Worm (Caenorhabditis elegans) whole organism, young adult: ENCODE data around the gene str-9.
A peak's percentile ranks its signal among the peaks of the same experiment; 100 is the strongest.
"Not testable (repeated sequence)": the region's sequence is repeated elsewhere in the genome, so short reads cannot be mapped to it uniquely, and the experiment has no call there.

Experiments used
- B0019.2 ChIP-seq: fragments of 200-800 bp; sonication (Bioruptor generic); conservative IDR thresholded peaks from 2 replicates; pipeline ENCODE4 v1.3.6; 2022; ENCODE audit warnings: missing genetic modification reagents, missing genetic modification characterization, missing compliant biosample characterization
- B0261.1 ChIP-seq: sonication (generic microtip); optimal IDR thresholded peaks from 2 replicates; lab custom pipeline; 2016; ENCODE audit warnings: mild to moderate bottlenecking, missing genetic modification characterization, moderate library complexity, missing compliant biosample characterization
- B0336.3 ChIP-seq: fragments of 200-800 bp; sonication (Bioruptor generic); IDR thresholded peaks from 2 replicates; pipeline ENCODE4 v1.3.6; 2022; ENCODE audit warnings: missing genetic modification characterization, missing compliant biosample characterization
- C17E4.6 ChIP-seq: fragments of 200-800 bp; sonication (Bioruptor generic); IDR thresholded peaks from 2 replicates; pipeline ENCODE4 v1.3.6; 2022; ENCODE audit warnings: missing genetic modification reagents, missing genetic modification characterization, missing compliant biosample characterization
- D2030.7 ChIP-seq: fragments of 200-800 bp; sonication (Bioruptor generic); IDR thresholded peaks from 2 replicates; pipeline ENCODE4 v1.3.6; 2022; ENCODE audit warnings: missing genetic modification reagents, missing genetic modification characterization, missing compliant biosample characterization
- F22D6.2 ChIP-seq: sonication (generic microtip); optimal IDR thresholded peaks from 2 replicates; lab custom pipeline; 2016; ENCODE audit warnings: mild to moderate bottlenecking, missing genetic modification characterization, missing compliant biosample characterization
- F37B4.10 ChIP-seq: fragments of 200-800 bp; sonication (Bioruptor generic); IDR thresholded peaks from 2 replicates; pipeline ENCODE4 v1.3.6; 2022; ENCODE audit warnings: missing genetic modification characterization, missing compliant biosample characterization
- F39B2.1 ChIP-seq: fragments of 200-800 bp; sonication (Bioruptor generic); IDR thresholded peaks from 2 replicates; pipeline ENCODE4 v1.3.6; 2022; ENCODE audit warnings: missing genetic modification reagents, missing genetic modification characterization, missing compliant biosample characterization
- Y53F4B.3 ChIP-seq: fragments of 200-800 bp; sonication (Bioruptor generic); IDR thresholded peaks from 2 replicates; pipeline ENCODE4 v1.3.6; 2022; ENCODE audit warnings: missing genetic modification reagents, missing genetic modification characterization, missing compliant biosample characterization
- Y53G8AR.9 ChIP-seq: fragments of 200-800 bp; sonication (Bioruptor generic); conservative IDR thresholded peaks from 2 replicates; pipeline ENCODE4 v1.3.6; 2022; ENCODE audit warnings: missing genetic modification reagents, missing genetic modification characterization, missing compliant biosample characterization
- Y95B8A.8 ChIP-seq: fragments of 200-800 bp; sonication (Bioruptor generic); IDR thresholded peaks from 2 replicates; pipeline ENCODE4 v1.3.6; 2022; ENCODE audit warnings: missing genetic modification reagents, missing genetic modification characterization, missing compliant biosample characterization
- aptf-3 ChIP-seq: fragments of 200-800 bp; sonication (Bioruptor generic); IDR thresholded peaks from 2 replicates; pipeline ENCODE4 v1.3.6; 2022; ENCODE audit warnings: missing genetic modification characterization, missing compliant biosample characterization
- attf-6 ChIP-seq: fragments of 200-800 bp; sonication (Bioruptor generic); IDR thresholded peaks from 2 replicates; pipeline ENCODE4 v1.3.6; 2022; ENCODE audit warnings: missing genetic modification reagents, missing genetic modification characterization, missing compliant biosample characterization
- bed-2 ChIP-seq: fragments of 200-800 bp; sonication (Bioruptor generic); IDR thresholded peaks from 2 replicates; pipeline ENCODE4 v1.3.6; 2022; ENCODE audit warnings: missing genetic modification reagents, missing genetic modification characterization, missing compliant biosample characterization
- cebp-1 ChIP-seq, 2 experiments: fragments of 200-800 bp in 1 of 2; sonication (Bioruptor generic) in 1 of 2; sonication (generic microtip) in 1 of 2; IDR thresholded peaks in 1 of 2; optimal IDR thresholded peaks in 1 of 2; 2 replicates each; pipeline versions ENCODE4 v1.3.6 to Lab custom; 2017 to 2022; ENCODE audit warnings: missing compliant biosample characterization in 2 of 2, missing genetic modification characterization in 2 of 2, mild to moderate bottlenecking in 1 of 2, missing genetic modification reagents in 1 of 2, moderate library complexity in 1 of 2
- cebp-2 ChIP-seq: fragments of 200-800 bp; sonication (Bioruptor generic); IDR thresholded peaks from 2 replicates; pipeline ENCODE4 v1.3.6; 2022; ENCODE audit warnings: missing genetic modification characterization, missing compliant biosample characterization
- ceh-100 ChIP-seq: fragments of 200-800 bp; sonication (Bioruptor generic); IDR thresholded peaks from 2 replicates; pipeline ENCODE4 v1.3.6; 2022; ENCODE audit warnings: missing genetic modification reagents, missing genetic modification characterization, missing compliant biosample characterization
- ceh-40 ChIP-seq: fragments of 200-800 bp; sonication (Bioruptor generic); IDR thresholded peaks from 2 replicates; pipeline ENCODE4 v1.3.6; 2022; ENCODE audit warnings: missing genetic modification characterization, missing compliant biosample characterization
- ceh-58 ChIP-seq: fragments of 200-800 bp; sonication (Bioruptor generic); IDR thresholded peaks from 2 replicates; pipeline ENCODE4 v1.3.6; 2022; ENCODE audit warnings: missing genetic modification characterization, missing compliant biosample characterization
- ceh-91 ChIP-seq: fragments of 200-800 bp; sonication (Bioruptor generic); IDR thresholded peaks from 2 replicates; pipeline ENCODE4 v1.3.6; 2022; ENCODE audit warnings: missing genetic modification reagents, missing genetic modification characterization, missing compliant biosample characterization
- dox-1 ChIP-seq: fragments of 200-800 bp; sonication (Bioruptor generic); IDR thresholded peaks from 2 replicates; pipeline ENCODE4 v1.3.6; 2022; ENCODE audit warnings: missing genetic modification reagents, missing genetic modification characterization, missing compliant biosample characterization
- egl-18 ChIP-seq: fragments of 200-800 bp; sonication (Bioruptor generic); IDR thresholded peaks from 2 replicates; pipeline ENCODE4 v1.3.6; 2022; ENCODE audit warnings: missing genetic modification reagents, missing genetic modification characterization, missing compliant biosample characterization
- egl-44 ChIP-seq: fragments of 200-800 bp; sonication (Bioruptor generic); IDR thresholded peaks from 2 replicates; pipeline ENCODE4 v1.3.6; 2022; ENCODE audit warnings: missing genetic modification reagents, missing genetic modification characterization, missing compliant biosample characterization
- ekl-4 ChIP-seq: fragments of 200-800 bp; sonication (Bioruptor generic); IDR thresholded peaks from 2 replicates; pipeline ENCODE4 v1.3.6; 2022; ENCODE audit warnings: missing genetic modification reagents, missing genetic modification characterization, missing compliant biosample characterization
- hmg-1.2 ChIP-seq: fragments of 200-800 bp; sonication (Bioruptor generic); IDR thresholded peaks from 2 replicates; pipeline ENCODE4 v1.3.6; 2022; ENCODE audit warnings: missing genetic modification reagents, missing genetic modification characterization, missing compliant biosample characterization
- hmg-20 ChIP-seq: fragments of 200-800 bp; sonication (Bioruptor generic); IDR thresholded peaks from 2 replicates; pipeline ENCODE4 v1.3.6; 2022; ENCODE audit warnings: missing genetic modification reagents, missing genetic modification characterization, missing compliant biosample characterization
- hsf-1 ChIP-seq: fragments of 200-800 bp; sonication (Bioruptor generic); IDR thresholded peaks from 2 replicates; pipeline ENCODE4 v1.3.6; 2022; ENCODE audit warnings: missing genetic modification reagents, missing genetic modification characterization, missing compliant biosample characterization
- lin-26 ChIP-seq: fragments of 200-800 bp; sonication (Bioruptor generic); IDR thresholded peaks from 2 replicates; pipeline ENCODE4 v1.3.6; 2022; ENCODE audit warnings: missing genetic modification reagents, missing genetic modification characterization, missing compliant biosample characterization
- lin-54 ChIP-seq: fragments of 200-800 bp; sonication (Bioruptor generic); optimal IDR thresholded peaks from 2 replicates; lab custom pipeline; 2018; ENCODE audit warnings: mild to moderate bottlenecking, missing genetic modification characterization, missing compliant biosample characterization
- lir-1 ChIP-seq: fragments of 200-800 bp; sonication (Bioruptor generic); conservative IDR thresholded peaks from 2 replicates; pipeline ENCODE4 v1.3.6; 2022; ENCODE audit warnings: missing genetic modification reagents, missing genetic modification characterization, missing compliant biosample characterization
- madf-3 ChIP-seq: fragments of 200-800 bp; sonication (Bioruptor generic); IDR thresholded peaks from 2 replicates; pipeline ENCODE4 v1.3.6; 2022; ENCODE audit warnings: missing genetic modification reagents, missing genetic modification characterization, missing compliant biosample characterization
- madf-6 ChIP-seq: fragments of 200-800 bp; sonication (Bioruptor generic); IDR thresholded peaks from 2 replicates; pipeline ENCODE4 v1.3.6; 2022; ENCODE audit warnings: missing genetic modification reagents, missing genetic modification characterization, missing compliant biosample characterization
- madf-8 ChIP-seq: fragments of 200-800 bp; sonication (Bioruptor generic); conservative IDR thresholded peaks from 2 replicates; pipeline ENCODE4 v1.3.6; 2022; ENCODE audit warnings: missing genetic modification reagents, missing genetic modification characterization, missing compliant biosample characterization
- mcd-1 ChIP-seq: fragments of 200-800 bp; sonication (Bioruptor generic); IDR thresholded peaks from 2 replicates; pipeline ENCODE4 v1.3.6; 2022; ENCODE audit warnings: missing genetic modification reagents, missing genetic modification characterization, missing compliant biosample characterization
- mes-4 ChIP-seq: sonication (generic microtip); optimal IDR thresholded peaks from 2 replicates; lab custom pipeline; 2016; ENCODE audit warnings: missing genotype, missing genetic modification characterization, missing compliant biosample characterization
- nfyb-1 ChIP-seq: fragments of 200-800 bp; sonication (Bioruptor generic); IDR thresholded peaks from 2 replicates; pipeline ENCODE4 v1.3.6; 2022; ENCODE audit warnings: missing genetic modification reagents, missing genetic modification characterization, missing compliant biosample characterization
- nhr-120 ChIP-seq: fragments of 200-800 bp; sonication (Bioruptor generic); IDR thresholded peaks from 2 replicates; pipeline ENCODE4 v1.3.6; 2022; ENCODE audit warnings: missing genetic modification characterization, missing compliant biosample characterization
- nhr-90 ChIP-seq: sonication (generic microtip); optimal IDR thresholded peaks from 2 replicates; lab custom pipeline; 2016; ENCODE audit warnings: missing genotype, mild to moderate bottlenecking, missing genetic modification characterization, missing compliant biosample characterization
- pbrm-1 ChIP-seq: fragments of 200-800 bp; sonication (Bioruptor generic); IDR thresholded peaks from 2 replicates; pipeline ENCODE4 v1.3.6; 2022; ENCODE audit warnings: missing genetic modification reagents, missing genetic modification characterization, missing compliant biosample characterization
- rcor-1 ChIP-seq: fragments of 200-800 bp; sonication (Bioruptor generic); IDR thresholded peaks from 2 replicates; pipeline ENCODE4 v1.3.6; 2022; ENCODE audit warnings: missing genetic modification reagents, missing genetic modification characterization, missing compliant biosample characterization
- rpc-1 ChIP-seq, 2 experiments: fragments of 150-350 bp in 1 of 2; sonication (generic microtip) in 1 of 2; optimal IDR thresholded peaks; 2 replicates each; lab custom pipeline; 2014 to 2018; ENCODE audit warnings: missing biosample characterization in 1 of 2, missing genetic modification characterization in 1 of 2, missing genetic modification reagents in 1 of 2, missing genotype in 1 of 2
- tbp1 ChIP-seq: fragments of 200-800 bp; sonication (Bioruptor generic); optimal IDR thresholded peaks from 2 replicates; lab custom pipeline; 2018; ENCODE audit warnings: mild to moderate bottlenecking, missing genetic modification characterization, missing compliant biosample characterization
- ztf-18 ChIP-seq: sonication (generic microtip); optimal IDR thresholded peaks from 2 replicates; lab custom pipeline; 2016; ENCODE audit warnings: missing genotype, mild to moderate bottlenecking, missing genetic modification characterization, missing compliant biosample characterization
- ztf-25 ChIP-seq: fragments of 200-800 bp; sonication (Bioruptor generic); IDR thresholded peaks from 2 replicates; pipeline ENCODE4 v1.3.6; 2022; ENCODE audit warnings: missing genetic modification reagents, missing genetic modification characterization, missing compliant biosample characterization
- ztf-28 ChIP-seq: fragments of 200-800 bp; sonication (Bioruptor generic); IDR thresholded peaks from 2 replicates; pipeline ENCODE4 v1.3.6; 2022; ENCODE audit warnings: missing genetic modification reagents, missing genetic modification characterization, missing compliant biosample characterization

str-9 gene

ce11 chrV:15766122-15766594, 7.6 kb downstream of the str-9 start, which contains the start of the genes haf-3 and F57A10.2 (continued):
- TF ChIP-seq F22D6.2 (tag; lab: Kevin White, UChicago) (peak; percentile 12), ceh-40 (GFP tag; lab: Robert Waterston, UW) (no peak)

ce11 chrV:15767385-15767784, 8.8 kb downstream of the str-9 start:
- TF ChIP-seq ceh-100: peak; percentile 74
- peak; percentile 85 for TF ChIP-seq bed-2 (GFP tag; lab: Robert Waterston, UW)
- 0 out of 2 replicates have a peak, but pooled peaks have one; percentile 19 for TF ChIP-seq ceh-91 (GFP tag; lab: Robert Waterston, UW)
- TF ChIP-seq Y95B8A.8 (GFP tag; lab: Robert Waterston, UW): peak; percentile 69; the same call in 1 of the 2 replicates
- TF ChIP-seq ceh-40 (GFP tag; lab: Robert Waterston, UW): 0 out of 2 replicates have a peak, but pooled peaks have one; percentile 40
- peak; percentile 76 for TF ChIP-seq pbrm-1 (GFP tag; lab: Robert Waterston, UW)
- peak; percentile 76 for TF ChIP-seq Y53F4B.3
- not testable (repeated sequence) for TF ChIP-seq rpc-1 (optimal IDR thresholded peaks at IDR 0.05; lab: Kevin White, UChicago); cebp-1 (tag; optimal IDR thresholded peaks at IDR 0.05; lab: Kevin White, UChicago)
- peak; percentile 61 for TF ChIP-seq rpc-1 (tag; optimal IDR thresholded peaks at IDR 0.05; lab: Kevin White, UChicago)
- peak; percentile 86; the same call in 1 of the 2 replicates for TF ChIP-seq nhr-120 (GFP tag; lab: Robert Waterston, UW)
- 0 out of 2 replicates have a peak, but pooled peaks have one; percentile 29 for TF ChIP-seq egl-18 (GFP tag; lab: Robert Waterston, UW)
- peak; percentile 95 for TF ChIP-seq egl-44 (GFP tag; lab: Robert Waterston, UW)
- peak; percentile 19 for TF ChIP-seq nhr-90
- TF ChIP-seq Y53G8AR.9 (GFP tag; lab: Robert Waterston, UW): peak; percentile 84
- peak; percentile 80 for TF ChIP-seq rcor-1 (GFP tag; lab: Robert Waterston, UW)
- peak; percentile 60 for TF ChIP-seq B0261.1
- TF ChIP-seq hsf-1 (GFP tag; lab: Robert Waterston, UW): peak; percentile 69
- peak; percentile 75 for TF ChIP-seq hmg-20 (GFP tag; lab: Robert Waterston, UW)
- peak; percentile 84 for TF ChIP-seq C17E4.6 (GFP tag; lab: Robert Waterston, UW)
- TF ChIP-seq lin-26 (GFP tag; lab: Robert Waterston, UW): peak; percentile 99
- TF ChIP-seq ztf-25 (GFP tag; lab: Robert Waterston, UW): peak; percentile 72; the same call in 1 of the 2 replicates
- peak; percentile 95; the same call in 1 of the 2 replicates for TF ChIP-seq aptf-3 (GFP tag; lab: Robert Waterston, UW)
- TF ChIP-seq madf-6 (GFP tag; lab: Robert Waterston, UW): peak; percentile 79
- peak; percentile 85 for TF ChIP-seq ekl-4
- TF ChIP-seq mcd-1 (GFP tag; lab: Robert Waterston, UW): peak; percentile 79
- TF ChIP-seq F37B4.10 (GFP tag; lab: Robert Waterston, UW): peak; percentile 89; the same call in 1 of the 2 replicates
- TF ChIP-seq tbp1 (GFP tag; lab: Kevin White, UChicago): peak; percentile 82
- TF ChIP-seq D2030.7 (GFP tag; lab: Robert Waterston, UW): peak; percentile 89
- TF ChIP-seq cebp-2 (GFP tag; lab: Robert Waterston, UW): peak; percentile 94; the same call in 1 of the 2 replicates
- peak; percentile 65 for TF ChIP-seq hmg-1.2 (GFP tag; lab: Robert Waterston, UW)
- peak; percentile 22 for TF ChIP-seq mes-4 (tag; lab: Kevin White, UChicago)
- peak; percentile 81 for TF ChIP-seq madf-3
- TF ChIP-seq ceh-58: peak; percentile 91
- 0 out of 2 replicates have a peak, but pooled peaks have one; percentile 30 for TF ChIP-seq B0336.3
- peak; percentile 77; the same call in 1 of the 2 replicates for TF ChIP-seq ztf-28 (GFP tag; lab: Robert Waterston, UW)
- TF ChIP-seq attf-6: peak; percentile 89
- TF ChIP-seq lin-54 (GFP tag; lab: Kevin White, UChicago): peak; percentile 52
- peak; percentile 59 for TF ChIP-seq cebp-1 (GFP tag; IDR thresholded peaks at IDR 0.05; lab: Robert Waterston, UW)
- TF ChIP-seq madf-8 (GFP tag; lab: Robert Waterston, UW): peak; percentile 39
- peak; percentile 74 for TF ChIP-seq F39B2.1 (GFP tag; lab: Robert Waterston, UW)
- TF ChIP-seq nfyb-1: peak; percentile 87
- TF ChIP-seq B0019.2: peak; percentile 53
- TF ChIP-seq dox-1: peak; percentile 83
- TF ChIP-seq ztf-18 (tag; lab: Kevin White, UChicago): peak; percentile 80
- 0 out of 2 replicates have a peak, but pooled peaks have one; percentile 37 for TF ChIP-seq lir-1 (GFP tag; lab: Robert Waterston, UW)
